Worm (Caenorhabditis elegans): Measurements from ENCODE around the gene Y47D7A.7.

Gene Y47D7A.7

DNA sequence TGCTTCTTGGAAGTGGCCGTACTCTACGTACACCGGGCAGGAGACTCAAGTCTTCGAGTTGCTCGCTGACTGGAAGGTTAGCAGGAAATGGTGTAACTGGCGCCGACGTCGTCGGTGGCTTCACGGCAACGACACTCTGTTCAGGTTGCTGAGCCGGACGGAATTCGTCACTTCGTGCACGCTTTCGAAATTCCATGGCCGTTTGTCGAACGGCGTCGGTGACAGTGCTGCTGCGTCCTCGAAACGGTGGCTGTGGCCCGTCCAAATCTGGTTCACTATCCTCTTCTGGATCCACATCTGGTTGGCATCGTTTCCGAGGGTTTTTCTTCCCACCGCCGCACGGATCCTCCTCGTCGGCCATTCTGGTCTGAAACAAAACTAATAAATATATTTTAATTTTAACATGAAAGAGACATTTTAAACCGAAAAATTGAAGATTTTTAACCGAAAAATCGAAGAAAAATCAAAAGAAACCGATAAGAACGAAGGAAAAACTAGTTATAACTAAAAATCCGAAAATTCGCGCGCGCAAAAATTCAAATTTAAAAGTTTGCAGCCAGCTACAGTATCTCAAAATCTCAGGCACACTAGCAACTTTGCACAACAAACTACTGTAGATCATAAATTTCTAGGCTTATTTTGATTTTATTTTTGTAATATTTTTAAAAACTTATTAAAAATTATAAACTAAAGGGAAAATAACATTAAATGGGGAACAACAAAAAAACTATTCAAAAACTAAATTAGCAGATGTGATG is 43.7 kb downstream of the Y47D7A.7 start, which contains the start of gene F32D1.7 (continued):
- TF ChIP-seq ztf-6 (GFP tag; IDR thresholded peaks at IDR 0.05) (no peak), snpc-3.4 (tag; optimal IDR thresholded peaks at IDR 0.05) (peak; percentile 70), nhr-27 (tag; optimal IDR thresholded peaks at IDR 0.05) (no peak), efl-1 (GFP tag; optimal IDR thresholded peaks at IDR 0.05) (peak; percentile 95), F57A8.1 (GFP tag; optimal IDR thresholded peaks at IDR 0.05) (no peak), hmg-1.2 (GFP tag; IDR thresholded peaks at IDR 0.05) (no peak), Y79H2A.3 (GFP tag; conservative IDR thresholded peaks at IDR 0.05) (no peak), ceh-40 (GFP tag; IDR thresholded peaks at IDR 0.05) (no peak), F49E8.2 (tag; optimal IDR thresholded peaks at IDR 0.05; ENCODE audit: insufficient read depth) (peak; percentile 62), snpc-1.1 (tag; optimal IDR thresholded peaks at IDR 0.05; ENCODE audit: insufficient read depth) (peak; percentile 61), cebp-1 (GFP tag; IDR thresholded peaks at IDR 0.05) (no peak), cebp-1 (tag; optimal IDR thresholded peaks at IDR 0.05) (no peak), ceh-100 (GFP tag; IDR thresholded peaks at IDR 0.05) (no peak), F23B12.7 (tag; optimal IDR thresholded peaks at IDR 0.05; ENCODE audit: insufficient read depth) (no peak), nfya-1 (tag; optimal IDR thresholded peaks at IDR 0.05; ENCODE audit: borderline replicate concordance, insufficient read depth) (no peak), ets-4 (GFP tag; optimal IDR thresholded peaks at IDR 0.05) (no peak), ccch-3 (GFP tag; optimal IDR thresholded peaks at IDR 0.05) (no peak), F52B5.7 (tag; optimal IDR thresholded peaks at IDR 0.05) (no peak), nhr-120 (GFP tag; IDR thresholded peaks at IDR 0.05) (no peak), nfya-2 (GFP tag; IDR thresholded peaks at IDR 0.05) (no peak), cebp-2 (GFP tag; IDR thresholded peaks at IDR 0.05) (no peak), ztf-3 (GFP tag; optimal IDR thresholded peaks at IDR 0.05) (no peak), lin-54 (GFP tag; optimal IDR thresholded peaks at IDR 0.05) (peak; percentile 91), K11D2.4 (GFP tag; IDR thresholded peaks at IDR 0.05) (no peak), repo-1 (tag; optimal IDR thresholded peaks at IDR 0.05) (no peak), C06A6.2 (GFP tag; conservative IDR thresholded peaks at IDR 0.05) (no peak), B0035.1 (tag; optimal IDR thresholded peaks at IDR 0.05) (no peak), die-1 (tag; optimal IDR thresholded peaks at IDR 0.05) (no peak), xnd-1 (tag; optimal IDR thresholded peaks at IDR 0.05) (peak; percentile 93), Y95B8A.8 (GFP tag; IDR thresholded peaks at IDR 0.05) (0 out of 2 replicates have a peak, but pooled peaks have one; percentile 49), Y67H2A.10 (GFP tag; conservative IDR thresholded peaks at IDR 0.05) (no peak), hmg-20 (GFP tag; IDR thresholded peaks at IDR 0.05) (no peak), mes-4 (tag; optimal IDR thresholded peaks at IDR 0.05) (no peak), tbx-9 (tag; optimal IDR thresholded peaks at IDR 0.05; ENCODE audit: borderline replicate concordance) (no peak), chd-7 (tag; optimal IDR thresholded peaks at IDR 0.05) (no peak), ceh-58 (GFP tag; IDR thresholded peaks at IDR 0.05) (no peak), unc-130 (GFP tag; optimal IDR thresholded peaks at IDR 0.05) (peak; percentile 38), lir-1 (GFP tag; conservative IDR thresholded peaks at IDR 0.05) (no peak; the same call in 1 of the 2 replicates), F37B4.10 (GFP tag; IDR thresholded peaks at IDR 0.05) (no peak), sea-2 (GFP tag; IDR thresholded peaks at IDR 0.05) (no peak), lin-35 (GFP tag; optimal IDR thresholded peaks at IDR 0.05) (peak in 1 of 3 experiments; percentile 12), mxl-1 (tag; optimal IDR thresholded peaks at IDR 0.05) (no peak), F33H1.4 (GFP tag; IDR thresholded peaks at IDR 0.05) (peak; percentile 78), athp-1 (tag; optimal IDR thresholded peaks at IDR 0.05) (no peak), T26A5.8 (tag; optimal IDR thresholded peaks at IDR 0.05) (no peak), B0019.2 (GFP tag; conservative IDR thresholded peaks at IDR 0.05) (no peak), let-607 (tag; optimal IDR thresholded peaks at IDR 0.05) (no peak)
